Worm (Caenorhabditis elegans) whole organism, L4 larva: ENCODE data around the gene ifa-4.
A peak's percentile ranks its signal among the peaks of the same experiment; 100 is the strongest.

Source experiments
- F10B5.3 ChIP-seq: sonication (generic microtip); optimal IDR thresholded peaks from 2 replicates; lab custom pipeline; 2016; ENCODE audit warnings: mild to moderate bottlenecking, missing genetic modification characterization, missing compliant biosample characterization
- F37D6.2 ChIP-seq: sonication (generic microtip); optimal IDR thresholded peaks from 2 replicates; lab custom pipeline; 2016; ENCODE audit warnings: mild to moderate bottlenecking, missing genetic modification characterization, missing compliant biosample characterization
- T20F7.1 ChIP-seq: fragments of 200-800 bp; sonication (Bioruptor generic); optimal IDR thresholded peaks from 2 replicates; lab custom pipeline; 2018; ENCODE audit warnings: mild to moderate bottlenecking, missing genetic modification characterization, missing compliant biosample characterization
- Y105C5A.15 ChIP-seq: fragments of 200-800 bp; sonication (Bioruptor generic); IDR thresholded peaks from 2 replicates; pipeline ENCODE4 v1.3.6; 2022; ENCODE audit warnings: missing genetic modification characterization, missing compliant biosample characterization
- Y48G9A.11 ChIP-seq: fragments of 200-800 bp; sonication (Bioruptor generic); IDR thresholded peaks from 2 replicates; pipeline ENCODE4 v1.3.6; 2022; ENCODE audit warnings: missing genetic modification reagents, missing genetic modification characterization, missing compliant biosample characterization
- ZK546.5 ChIP-seq, 2 experiments: sonication (generic microtip); optimal IDR thresholded peaks; 2 replicates each; lab custom pipeline; 2017; ENCODE audit warnings: missing biosample characterization in 2 of 2, missing genetic modification characterization in 2 of 2
- aha-1 ChIP-seq: fragments of 150-350 bp; peaks from one replicate; lab custom pipeline; 2014; ENCODE audit warnings: missing biosample characterization, missing genetic modification characterization
- ama-1 ChIP-seq: fragments of 150-350 bp; optimal IDR thresholded peaks from 2 replicates; lab custom pipeline; 2014; ENCODE audit warnings: inconsistent platforms, mixed read lengths
- arid-1 ChIP-seq: fragments of 200-800 bp; sonication (Bioruptor generic); conservative IDR thresholded peaks from 2 replicates; pipeline ENCODE4 v1.3.6; 2022; ENCODE audit warnings: missing genetic modification reagents, missing genetic modification characterization, missing compliant biosample characterization
- ceh-32 ChIP-seq: sonication (generic microtip); optimal IDR thresholded peaks from 2 replicates; lab custom pipeline; 2016; ENCODE audit warnings: mild to moderate bottlenecking, missing genetic modification characterization, missing compliant biosample characterization; ENCODE audit not compliant: poor library complexity
- cey-2 ChIP-seq: sonication (generic microtip); optimal IDR thresholded peaks from 3 replicates; lab custom pipeline; 2017; ENCODE audit warnings: missing genetic modification characterization, mild to moderate bottlenecking, missing compliant biosample characterization, antibody characterized with exemption, borderline replicate concordance; ENCODE audit not compliant: insufficient read depth
- daf-16 ChIP-seq, 3 experiments: sonication (generic microtip); optimal IDR thresholded peaks; 2 replicates each; lab custom pipeline; 2016 to 2017; ENCODE audit warnings: missing genetic modification characterization in 3 of 3, missing genetic modification reagents in 3 of 3, mild to moderate bottlenecking in 2 of 3, missing compliant biosample characterization in 2 of 3, missing biosample characterization in 1 of 3, moderate library complexity in 1 of 3
- dmd-9 ChIP-seq: fragments of 200-800 bp; sonication (Bioruptor generic); IDR thresholded peaks from 2 replicates; pipeline ENCODE4 v1.3.6; 2022; ENCODE audit warnings: missing genetic modification reagents, missing genetic modification characterization, missing compliant biosample characterization
- dpl-1 ChIP-seq: fragments of 150-350 bp; optimal IDR thresholded peaks from 2 replicates; lab custom pipeline; 2014; ENCODE audit warnings: missing biosample characterization, missing genetic modification reagents, missing genetic modification characterization
- duxl-1 ChIP-seq: sonication (generic microtip); optimal IDR thresholded peaks from 2 replicates; lab custom pipeline; 2016; ENCODE audit warnings: mild to moderate bottlenecking, missing genetic modification characterization, moderate library complexity, missing compliant biosample characterization; ENCODE audit not compliant: poor library complexity
- egl-43 ChIP-seq: fragments of 200-800 bp; sonication (Bioruptor generic); IDR thresholded peaks from 2 replicates; pipeline ENCODE4 v1.3.6; 2022; ENCODE audit warnings: missing genetic modification reagents, missing genetic modification characterization, missing compliant biosample characterization
- gei-8 ChIP-seq: fragments of 200-800 bp; sonication (Bioruptor generic); optimal IDR thresholded peaks from 2 replicates; lab custom pipeline; 2018; ENCODE audit warnings: mild to moderate bottlenecking, missing genetic modification characterization, missing compliant biosample characterization
- hif-1 ChIP-seq, 2 experiments: sonication (generic microtip); optimal IDR thresholded peaks; 2 replicates each; lab custom pipeline; 2016 to 2017; ENCODE audit warnings: missing compliant biosample characterization in 2 of 2, missing genetic modification characterization in 2 of 2, missing genetic modification reagents in 2 of 2, missing genotype in 2 of 2, mild to moderate bottlenecking in 1 of 2
- hlh-11 ChIP-seq: fragments of 200-800 bp; sonication (Bioruptor generic); optimal IDR thresholded peaks from 2 replicates; lab custom pipeline; 2018; ENCODE audit warnings: mild to moderate bottlenecking, missing genetic modification characterization, missing compliant biosample characterization
- hlh-30 ChIP-seq: sonication (generic microtip); optimal IDR thresholded peaks from 2 replicates; lab custom pipeline; 2017; ENCODE audit warnings: antibody characterized with exemption, mild to moderate bottlenecking, missing genetic modification characterization, missing compliant biosample characterization; ENCODE audit not compliant: insufficient read depth
- hmg-1.1 ChIP-seq: fragments of 200-800 bp; sonication (Bioruptor generic); IDR thresholded peaks from 2 replicates; pipeline ENCODE4 v1.3.6; 2022; ENCODE audit warnings: missing genetic modification reagents, missing genetic modification characterization, missing compliant biosample characterization
- lim-7 ChIP-seq: fragments of 200-800 bp; sonication (Bioruptor generic); IDR thresholded peaks from 2 replicates; pipeline ENCODE4 v1.3.6; 2022; ENCODE audit warnings: missing genetic modification characterization, missing compliant biosample characterization
- lin-13 ChIP-seq: fragments of 150-350 bp; optimal IDR thresholded peaks from 2 replicates; lab custom pipeline; 2014; ENCODE audit warnings: missing biosample characterization, missing genetic modification reagents, missing genetic modification characterization
- lin-15B ChIP-seq: fragments of 150-350 bp; sonication (generic microtip); optimal IDR thresholded peaks from 3 replicates; lab custom pipeline; 2014; ENCODE audit warnings: missing biosample characterization, missing genetic modification characterization
- lin-38 ChIP-seq: fragments of 200-800 bp; sonication (Bioruptor generic); IDR thresholded peaks from 2 replicates; pipeline ENCODE4 v1.3.6; 2022; ENCODE audit warnings: missing genetic modification reagents, missing genetic modification characterization, missing compliant biosample characterization
- lin-39 ChIP-seq: fragments of 150-350 bp; optimal IDR thresholded peaks from 2 replicates; lab custom pipeline; 2014; ENCODE audit warnings: missing biosample characterization, missing genetic modification reagents, missing genetic modification characterization
- mdl-1 ChIP-seq, 2 experiments: fragments of 150-350 bp in 1 of 2; sonication (generic microtip) in 1 of 2; optimal IDR thresholded peaks; 2 replicates each; lab custom pipeline; 2014 to 2017; ENCODE audit warnings: missing biosample characterization in 2 of 2, missing genetic modification characterization in 2 of 2
- mep-1 ChIP-seq: fragments of 150-350 bp; sonication (generic microtip); optimal IDR thresholded peaks from 3 replicates; lab custom pipeline; 2014; ENCODE audit warnings: missing biosample characterization, missing genetic modification characterization
- mxl-2 ChIP-seq: fragments of 200-800 bp; sonication (Bioruptor generic); conservative IDR thresholded peaks from 2 replicates; pipeline ENCODE4 v1.3.6; 2022; ENCODE audit warnings: missing genetic modification reagents, missing genetic modification characterization, missing compliant biosample characterization
- mxl-3 ChIP-seq: fragments of 200-800 bp; sonication (Bioruptor generic); optimal IDR thresholded peaks from 2 replicates; lab custom pipeline; 2018; ENCODE audit warnings: mild to moderate bottlenecking, missing genetic modification characterization, missing compliant biosample characterization
- nhr-11 ChIP-seq: fragments of 150-350 bp; optimal IDR thresholded peaks from 2 replicates; lab custom pipeline; 2014; ENCODE audit warnings: missing biosample characterization, missing genetic modification characterization
- nhr-237 ChIP-seq: sonication (generic microtip); optimal IDR thresholded peaks from 2 replicates; lab custom pipeline; 2017; ENCODE audit warnings: missing biosample characterization, missing genetic modification characterization
- nhr-25 ChIP-seq: sonication (generic microtip); optimal IDR thresholded peaks from 2 replicates; lab custom pipeline; 2017; ENCODE audit warnings: missing genetic modification characterization, mild to moderate bottlenecking, missing compliant biosample characterization, antibody characterized with exemption, moderate library complexity, borderline replicate concordance; ENCODE audit not compliant: insufficient read depth
- nhr-48 ChIP-seq: sonication (generic microtip); optimal IDR thresholded peaks from 2 replicates; lab custom pipeline; 2016; ENCODE audit warnings: mild to moderate bottlenecking, missing genetic modification characterization, missing compliant biosample characterization
- nhr-6 ChIP-seq: fragments of 150-350 bp; optimal IDR thresholded peaks from 2 replicates; lab custom pipeline; 2014; ENCODE audit warnings: missing biosample characterization, missing genetic modification characterization
- pha-4 ChIP-seq, 2 experiments: fragments of 150-350 bp in 1 of 2; fragments of 200-800 bp in 1 of 2; sonication (Bioruptor generic) in 1 of 2; IDR thresholded peaks in 1 of 2; optimal IDR thresholded peaks in 1 of 2; 2 replicates each; pipeline versions ENCODE4 v1.3.6 to Lab custom; 2014 to 2022; ENCODE audit warnings: missing genetic modification characterization in 2 of 2, missing genetic modification reagents in 2 of 2, missing biosample characterization in 1 of 2, missing compliant biosample characterization in 1 of 2
- php-3 ChIP-seq: fragments of 200-800 bp; sonication (Bioruptor generic); IDR thresholded peaks from 2 replicates; pipeline ENCODE4 v1.3.6; 2022; ENCODE audit warnings: missing genetic modification reagents, missing genetic modification characterization, missing compliant biosample characterization
- pqm-1 ChIP-seq: sonication (generic microtip); optimal IDR thresholded peaks from 2 replicates; lab custom pipeline; 2017; ENCODE audit warnings: missing biosample characterization, missing genetic modification characterization
- rbr-2 ChIP-seq: sonication (generic microtip); optimal IDR thresholded peaks from 2 replicates; lab custom pipeline; 2016; ENCODE audit warnings: missing genotype, missing genetic modification characterization, missing compliant biosample characterization
- set-16 ChIP-seq: fragments of 200-800 bp; sonication (Bioruptor generic); IDR thresholded peaks from 2 replicates; pipeline ENCODE4 v1.3.6; 2022; ENCODE audit warnings: missing genetic modification reagents, missing genetic modification characterization, missing compliant biosample characterization
- snpc-1.2 ChIP-seq: fragments of 200-800 bp; sonication (Bioruptor generic); IDR thresholded peaks from 2 replicates; pipeline ENCODE4 v1.3.6; 2022; ENCODE audit warnings: missing genetic modification reagents, missing genetic modification characterization, missing compliant biosample characterization
- snpc-4 ChIP-seq: fragments of 150-350 bp; optimal IDR thresholded peaks from 2 replicates; lab custom pipeline; 2014; ENCODE audit warnings: missing biosample characterization, missing genetic modification characterization
- spr-3 ChIP-seq: fragments of 200-800 bp; sonication (Bioruptor generic); optimal IDR thresholded peaks from 2 replicates; lab custom pipeline; 2018; ENCODE audit warnings: mild to moderate bottlenecking, missing genetic modification characterization, missing compliant biosample characterization
- tra-1 ChIP-seq: fragments of 200-800 bp; sonication (Bioruptor generic); IDR thresholded peaks from 2 replicates; pipeline ENCODE4 v1.3.6; 2022; ENCODE audit warnings: missing genetic modification reagents, missing genetic modification characterization, missing compliant biosample characterization
- vab-7 ChIP-seq: fragments of 200-800 bp; sonication (Bioruptor generic); IDR thresholded peaks from 2 replicates; pipeline ENCODE4 v1.3.6; 2022; ENCODE audit warnings: missing genetic modification reagents, missing genetic modification characterization, missing compliant biosample characterization

Gene ifa-4

ce11 chrX:4960910-4961680 lies 45.3 kb upstream of the ifa-4 start (continued):
- TF ChIP-seq spr-3 (GFP tag; lab: Kevin White, UChicago) = peak; percentile 26
- no peak for TF ChIP-seq nhr-6 (tag; lab: Kevin White, UChicago)
- TF ChIP-seq nhr-48 (tag; lab: Kevin White, UChicago) = no peak

- TF ChIP-seq nhr-6 (tag; lab: Kevin White, UChicago) (no peak), ZK546.5 (tag; optimal IDR thresholded peaks at IDR 0.05; lab: Kevin White, UChicago) (no peak), snpc-1.2 (no peak), lin-39 (tag; lab: Kevin White, UChicago) (no peak), tra-1 (GFP tag; lab: Robert Waterston, UW) (0 out of 2 replicates have a peak, but pooled peaks have one; percentile 21), nhr-11 (tag; lab: Kevin White, UChicago) (peak; percentile 53), lin-38 (GFP tag; lab: Robert Waterston, UW) (no peak), mep-1 (tag; lab: Kevin White, UChicago) (peak; percentile 77), vab-7 (GFP tag; lab: Robert Waterston, UW) (no peak), F37D6.2 (tag; lab: Kevin White, UChicago) (peak; percentile 38), ceh-32 (tag; lab: Kevin White, UChicago) (peak; percentile 29), ama-1 (lab: Kevin White, UChicago) (peak; percentile 97), php-3 (no peak), snpc-4 (tag; lab: Kevin White, UChicago) (no peak), F10B5.3 (tag; lab: Kevin White, UChicago) (peak; percentile 32), T20F7.1 (GFP tag; lab: Kevin White, UChicago) (no peak), lin-13 (GFP tag; lab: Kevin White, UChicago) (no peak), set-16 (GFP tag; lab: Robert Waterston, UW) (peak; percentile 91), gei-8 (no peak), egl-43 (GFP tag; lab: Robert Waterston, UW) (peak; percentile 81), lin-15B (no peak), hif-1 (tag; optimal IDR thresholded peaks at IDR 0.05; lab: Kevin White, UChicago) (peak in 1 of 2 experiments; percentile 4), arid-1 (GFP tag; lab: Robert Waterston, UW) (no peak), Y48G9A.11 (no peak), aha-1 (tag; lab: Kevin White, UChicago) (peak; percentile 94), mdl-1 (tag; optimal IDR thresholded peaks at IDR 0.05; lab: Kevin White, UChicago) (peak in 1 of 2 experiments; percentile 49), spr-3 (GFP tag; lab: Kevin White, UChicago) (no peak), rbr-2 (tag; lab: Kevin White, UChicago) (peak; percentile 64), pha-4 (GFP tag; IDR thresholded peaks at IDR 0.05; lab: Robert Waterston, UW) (peak; percentile 51; the same call in 1 of the 2 replicates), pha-4 (tag; optimal IDR thresholded peaks at IDR 0.05; lab: Kevin White, UChicago) (no peak), pqm-1 (tag; lab: Kevin White, UChicago) (no peak), cey-2 (no peak), lim-7 (no peak), nhr-25 (tag; lab: Kevin White, UChicago) (no peak), nhr-237 (no peak), Y105C5A.15 (GFP tag; lab: Robert Waterston, UW) (no peak), mxl-2 (no peak), mxl-3 (no peak), dpl-1 (no peak), duxl-1 (tag; lab: Kevin White, UChicago) (no peak), daf-16 (GFP tag; optimal IDR thresholded peaks at IDR 0.05; lab: Kevin White, UChicago) (peak in 1 of 2 experiments; percentile 4), daf-16 (tag; optimal IDR thresholded peaks at IDR 0.05; lab: Kevin White, UChicago) (no peak), hlh-30 (tag; lab: Kevin White, UChicago) (peak; percentile 50), dmd-9 (GFP tag; lab: Robert Waterston, UW) (0 out of 2 replicates have a peak, but pooled peaks have one; percentile 59), hmg-1.1 (GFP tag; lab: Robert Waterston, UW) (peak; percentile 76), hlh-11 (tag; lab: Kevin White, UChicago) (peak; percentile 58)
Measured at ce11 chrX:4960422-4960821, 44.6 kb upstream of the ifa-4 start, which contains the start of gene act-4. Gene act-4, plus strand, starts transcription at chrX:4960621.
